Fruit fly (Drosophila melanogaster): ENCODE measurements around the gene Ccz1.
A peak's percentile ranks its signal among the peaks of the same experiment; 100 is the strongest.

Gene Ccz1

dm6 chr3L:3865290-3865891 is 33.6 kb downstream of the Ccz1 start:
- TF ChIP-seq Hr83 (GFP tag; optimal IDR thresholded peaks at IDR 0.05; ENCODE audit: poor library complexity, severe bottlenecking) (no peak), Dfd (GFP tag; optimal IDR thresholded peaks at IDR 0.05) (peak; percentile 84)

DNA sequence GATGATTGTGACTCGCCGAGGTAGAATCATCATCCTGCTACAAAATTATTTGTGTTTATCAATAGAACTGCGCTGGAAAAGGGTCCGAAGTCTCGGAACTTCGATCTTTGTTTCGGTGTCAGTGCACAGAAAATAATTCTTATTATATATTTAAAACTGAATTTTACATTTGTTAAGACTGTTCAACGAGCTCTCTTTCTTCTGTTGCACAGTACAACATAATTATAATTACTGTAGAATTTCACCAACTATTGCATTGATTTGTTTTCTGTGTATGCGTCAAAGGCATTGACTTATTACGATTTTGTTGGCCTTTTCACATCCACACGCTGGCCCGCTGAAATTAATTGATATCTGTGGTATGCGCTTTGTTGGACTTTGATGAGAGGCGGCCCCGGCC is 35.5 kb downstream of the Ccz1 start:
- TF ChIP-seq rgr (GFP tag; optimal IDR thresholded peaks at IDR 0.05) (peak; percentile 10), h (GFP tag; optimal IDR thresholded peaks at IDR 0.05) (peak; percentile 26), dmrt93B (GFP tag; optimal IDR thresholded peaks at IDR 0.05) (no peak), Mio (GFP tag; optimal IDR thresholded peaks at IDR 0.05) (no peak), fru (GFP tag; optimal IDR thresholded peaks at IDR 0.05) (peak; percentile 28), sage (GFP tag; optimal IDR thresholded peaks at IDR 0.05) (no peak), woc (GFP tag; optimal IDR thresholded peaks at IDR 0.05) (no peak), foxo (GFP tag; optimal IDR thresholded peaks at IDR 0.05) (peak in 1 of 2 experiments; percentile 3)

DNA sequence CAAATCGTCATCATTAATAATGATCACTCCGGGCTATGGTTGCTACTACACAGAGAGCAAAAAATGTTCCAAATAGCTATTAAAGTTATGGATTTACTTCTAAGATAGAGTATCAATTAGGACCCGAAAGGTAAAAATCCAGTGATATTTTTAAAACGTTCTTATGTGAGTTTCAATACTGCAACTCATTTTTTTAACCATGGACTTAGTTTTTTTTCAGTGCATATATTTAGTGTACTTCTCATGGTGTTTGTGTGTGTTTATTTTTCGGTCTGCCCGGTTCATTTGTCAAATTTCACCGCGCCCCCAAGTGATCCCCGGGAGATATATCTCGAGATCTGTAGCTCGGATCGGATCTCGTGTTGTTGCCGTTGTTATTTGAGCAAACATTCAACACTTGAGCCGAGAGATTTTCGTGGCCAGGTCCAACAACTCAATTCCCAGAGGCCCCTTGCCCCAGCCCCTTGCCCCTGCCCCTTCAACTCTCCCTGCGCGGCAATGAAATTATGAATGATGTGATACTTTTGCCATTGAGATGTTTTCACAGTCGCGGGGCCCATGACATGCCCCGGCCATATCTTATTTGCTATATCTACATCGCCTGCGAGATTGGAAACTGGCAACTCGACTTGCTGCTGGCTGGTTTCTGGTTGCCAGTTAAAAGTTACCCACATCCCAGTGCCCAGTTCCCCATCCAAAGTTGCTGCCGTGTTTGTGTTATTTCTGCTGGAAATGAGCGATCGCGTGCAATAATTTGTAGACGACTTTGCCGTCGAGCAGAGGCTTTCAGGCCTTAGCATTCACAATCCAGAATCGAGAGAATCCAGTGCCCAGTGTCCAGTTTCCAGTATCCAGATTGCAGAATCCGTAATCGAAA is 36.2 kb downstream of the Ccz1 start:
- no peak for TF ChIP-seq Hnf4 (GFP tag; optimal IDR thresholded peaks at IDR 0.05)
- TF ChIP-seq rgr (GFP tag; optimal IDR thresholded peaks at IDR 0.05) = peak; percentile 41
- no peak for TF ChIP-seq CG9705 (GFP tag; optimal IDR thresholded peaks at IDR 0.05)
- TF ChIP-seq psq (GFP tag; optimal IDR thresholded peaks at IDR 0.05) = no peak
- TF ChIP-seq fru (GFP tag; optimal IDR thresholded peaks at IDR 0.05) = no peak
- TF ChIP-seq Jra (GFP tag; optimal IDR thresholded peaks at IDR 0.05) = no peak
- no peak for TF ChIP-seq GATAd (GFP tag; optimal IDR thresholded peaks at IDR 0.05)
- peak; percentile 7 for TF ChIP-seq OdsH (GFP tag; optimal IDR thresholded peaks at IDR 0.05)
- TF ChIP-seq Dfd (GFP tag; optimal IDR thresholded peaks at IDR 0.05) = no peak
- TF ChIP-seq Hr78 (GFP tag; optimal IDR thresholded peaks at IDR 0.05) = no peak
- peak; percentile 45 for TF ChIP-seq sv (GFP tag; optimal IDR thresholded peaks at IDR 0.05)
- no peak for TF ChIP-seq brk (GFP tag; optimal IDR thresholded peaks at IDR 0.05)
- no peak for TF ChIP-seq HLH106 (tag; optimal IDR thresholded peaks at IDR 0.05)
- no peak for TF ChIP-seq CrebA (GFP tag; optimal IDR thresholded peaks at IDR 0.05; ENCODE audit: borderline replicate concordance)
- no peak for TF ChIP-seq Sp1 (GFP tag; optimal IDR thresholded peaks at IDR 0.05)
- no peak for TF ChIP-seq usp (GFP tag; optimal IDR thresholded peaks at IDR 0.05)
- no peak for TF ChIP-seq pan (optimal IDR thresholded peaks at IDR 0.05)
- TF ChIP-seq Rel (GFP tag; optimal IDR thresholded peaks at IDR 0.05) = no peak
- no peak for TF ChIP-seq Rel (tag; optimal IDR thresholded peaks at IDR 0.05)
- TF ChIP-seq Vsx2 (GFP tag; optimal IDR thresholded peaks at IDR 0.05; ENCODE audit: partially characterized antibody) = no peak

- TF ChIP-seq OdsH (GFP tag; optimal IDR thresholded peaks at IDR 0.05) (no peak), dmrt93B (GFP tag; optimal IDR thresholded peaks at IDR 0.05) (no peak), Hr78 (GFP tag; optimal IDR thresholded peaks at IDR 0.05) (no peak), Hr83 (GFP tag; optimal IDR thresholded peaks at IDR 0.05; ENCODE audit: poor library complexity, severe bottlenecking) (no peak), pan (optimal IDR thresholded peaks at IDR 0.05) (no peak), N (GFP tag; optimal IDR thresholded peaks at IDR 0.05) (no peak), Dif (GFP tag; optimal IDR thresholded peaks at IDR 0.05; ENCODE audit: partially characterized antibody) (no peak), woc (GFP tag; optimal IDR thresholded peaks at IDR 0.05) (no peak), Sp1 (GFP tag; optimal IDR thresholded peaks at IDR 0.05) (no peak), Mio (GFP tag; optimal IDR thresholded peaks at IDR 0.05) (no peak), CG32264 (GFP tag; optimal IDR thresholded peaks at IDR 0.05) (no peak), Vsx2 (GFP tag; optimal IDR thresholded peaks at IDR 0.05; ENCODE audit: partially characterized antibody) (no peak), HLH106 (tag; optimal IDR thresholded peaks at IDR 0.05) (no peak), CG9705 (GFP tag; optimal IDR thresholded peaks at IDR 0.05) (no peak), Myc (optimal IDR thresholded peaks at IDR 0.05) (no peak), h (GFP tag; optimal IDR thresholded peaks at IDR 0.05) (no peak)
These were observed 43.0 kb downstream of the Ccz1 start for dm6 chr3L:3856004-3856403.

All from whole organism, wandering third instar larva.